Worm (Caenorhabditis elegans): ENCODE measurements around the gene C29F5.8.

Gene C29F5.8

DNA sequence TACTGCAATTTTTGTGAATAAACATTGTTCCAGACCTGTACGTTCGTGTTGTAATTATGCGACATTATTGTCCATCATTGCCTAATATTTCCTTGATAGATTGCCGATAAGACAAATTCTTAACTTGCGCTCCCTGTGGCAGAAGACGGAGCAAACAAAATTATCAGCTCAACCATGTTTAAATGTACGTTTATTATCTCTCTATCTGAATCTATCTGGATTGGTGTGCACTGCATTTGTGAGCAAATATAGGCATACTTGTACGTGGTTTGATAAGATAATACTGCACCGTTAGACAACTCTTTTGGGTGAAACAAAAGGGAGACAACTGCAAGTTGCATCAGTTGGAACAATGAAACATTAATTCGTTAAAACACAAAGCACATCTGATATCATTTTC, 21.1 kb downstream of the C29F5.8 start (continued):
- no peak for TF ChIP-seq lir-3 (tag; optimal IDR thresholded peaks at IDR 0.05)
- TF ChIP-seq ceh-20 (GFP tag; IDR thresholded peaks at IDR 0.05): no peak

DNA sequence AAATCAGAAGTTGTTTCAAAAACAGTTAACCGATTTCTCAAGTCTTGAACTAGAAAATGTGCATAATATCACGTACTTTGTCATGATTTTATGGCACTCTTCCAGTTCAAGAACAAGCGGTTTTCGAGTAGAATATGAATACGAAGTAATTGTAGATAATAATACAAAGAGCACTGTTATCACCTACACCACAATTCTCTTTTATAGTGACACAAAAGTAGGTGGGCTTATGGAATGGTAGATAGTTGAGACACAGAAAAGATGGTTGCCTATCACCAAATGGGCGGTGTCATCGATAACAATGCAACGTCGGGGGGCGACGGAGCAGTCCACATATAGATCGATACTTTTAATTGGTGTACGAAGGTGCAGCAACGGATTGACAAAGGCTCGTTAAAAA, 22.4 kb downstream of the C29F5.8 start:
- TF ChIP-seq skn-1 (tag; optimal IDR thresholded peaks at IDR 0.05) (no peak), madf-5 (GFP tag; IDR thresholded peaks at IDR 0.05) (no peak), lin-13 (GFP tag; optimal IDR thresholded peaks at IDR 0.05) (no peak), madf-9 (GFP tag; conservative IDR thresholded peaks at IDR 0.05) (no peak), nhr-42 (GFP tag; IDR thresholded peaks at IDR 0.05) (no peak), lir-3 (tag; optimal IDR thresholded peaks at IDR 0.05) (no peak), dmd-9 (GFP tag; IDR thresholded peaks at IDR 0.05) (no peak), nhr-28 (tag; optimal IDR thresholded peaks at IDR 0.05) (peak; percentile 97), mdl-1 (tag; optimal IDR thresholded peaks at IDR 0.05) (no peak), ces-1 (GFP tag; optimal IDR thresholded peaks at IDR 0.05) (no peak), T26A8.4 (GFP tag; IDR thresholded peaks at IDR 0.05) (no peak), Y48G9A.11 (GFP tag; IDR thresholded peaks at IDR 0.05) (no peak), ama-1 (optimal IDR thresholded peaks at IDR 0.05) (peak; percentile 43), php-3 (GFP tag; IDR thresholded peaks at IDR 0.05) (peak; percentile 76), rbr-2 (tag; optimal IDR thresholded peaks at IDR 0.05) (no peak), spr-3 (GFP tag; optimal IDR thresholded peaks at IDR 0.05) (no peak), dmd-6 (GFP tag; IDR thresholded peaks at IDR 0.05) (peak; percentile 88), nhr-11 (tag; optimal IDR thresholded peaks at IDR 0.05) (no peak), mep-1 (tag; optimal IDR thresholded peaks at IDR 0.05) (peak; percentile 27), mes-2 (tag; optimal IDR thresholded peaks at IDR 0.05; ENCODE audit: poor library complexity, severe bottlenecking) (peak; percentile 18), ceh-32 (tag; optimal IDR thresholded peaks at IDR 0.05; ENCODE audit: poor library complexity) (no peak), daf-16 (GFP tag; optimal IDR thresholded peaks at IDR 0.05) (peak in 1 of 2 experiments; percentile 9), daf-16 (tag; optimal IDR thresholded peaks at IDR 0.05) (peak; percentile 62), mdt-29 (GFP tag; IDR thresholded peaks at IDR 0.05) (no peak), Y105C5A.15 (GFP tag; IDR thresholded peaks at IDR 0.05) (no peak), nhr-76 (tag; optimal IDR thresholded peaks at IDR 0.05) (no peak), F26F4.8 (GFP tag; conservative IDR thresholded peaks at IDR 0.05) (no peak), unc-39 (tag; optimal IDR thresholded peaks at IDR 0.05) (no peak), nhr-237 (tag; optimal IDR thresholded peaks at IDR 0.05) (no peak), nhr-48 (tag; optimal IDR thresholded peaks at IDR 0.05) (peak; percentile 59), cey-2 (tag; optimal IDR thresholded peaks at IDR 0.05; ENCODE audit: borderline replicate concordance, insufficient read depth) (no peak), ceh-44 (GFP tag; IDR thresholded peaks at IDR 0.05) (no peak), lin-1 (GFP tag; IDR thresholded peaks at IDR 0.05) (peak; percentile 73), lsy-2 (tag; optimal IDR thresholded peaks at IDR 0.05) (no peak), egl-43 (GFP tag; IDR thresholded peaks at IDR 0.05) (no peak), lin-29 (GFP tag; IDR thresholded peaks at IDR 0.05) (no peak), tra-1 (GFP tag; IDR thresholded peaks at IDR 0.05) (peak; percentile 80), zip-11 (GFP tag; IDR thresholded peaks at IDR 0.05) (no peak), daf-8 (GFP tag; IDR thresholded peaks at IDR 0.05) (no peak), ztf-11 (tag; optimal IDR thresholded peaks at IDR 0.05) (no peak), hlh-11 (tag; optimal IDR thresholded peaks at IDR 0.05) (peak; percentile 88), ztf-7 (tag; optimal IDR thresholded peaks at IDR 0.05) (no peak), unc-62 (GFP tag; optimal IDR thresholded peaks at IDR 0.05 in 1 of 2) (peak in 1 of 2 experiments; percentile 71), unc-62 (tag; optimal IDR thresholded peaks at IDR 0.05) (no peak), F10B5.3 (tag; optimal IDR thresholded peaks at IDR 0.05) (no peak), dpl-1 (GFP tag; optimal IDR thresholded peaks at IDR 0.05) (no peak), ceh-28 (tag; optimal IDR thresholded peaks at IDR 0.05) (no peak), fos-1 (tag; optimal IDR thresholded peaks at IDR 0.05) (no peak), tag-97 (GFP tag; IDR thresholded peaks at IDR 0.05) (no peak), ZK337.2 (GFP tag; IDR thresholded peaks at IDR 0.05) (no peak)

Data from whole organism, L4 larva.